Worm (Caenorhabditis elegans) whole organism, early embryonic: ENCODE measurements around the gene usp-4.

Experiments used
- ama-1 ChIP-seq: fragments of 150-350 bp; optimal IDR thresholded peaks from 2 replicates; lab custom pipeline; 2014
- scrt-1 ChIP-seq: fragments of 200-800 bp; sonication (Bioruptor generic); IDR thresholded peaks from 2 replicates; pipeline ENCODE4 v1.3.6; 2022; ENCODE audit warnings: missing genetic modification characterization, missing compliant biosample characterization

DNA sequence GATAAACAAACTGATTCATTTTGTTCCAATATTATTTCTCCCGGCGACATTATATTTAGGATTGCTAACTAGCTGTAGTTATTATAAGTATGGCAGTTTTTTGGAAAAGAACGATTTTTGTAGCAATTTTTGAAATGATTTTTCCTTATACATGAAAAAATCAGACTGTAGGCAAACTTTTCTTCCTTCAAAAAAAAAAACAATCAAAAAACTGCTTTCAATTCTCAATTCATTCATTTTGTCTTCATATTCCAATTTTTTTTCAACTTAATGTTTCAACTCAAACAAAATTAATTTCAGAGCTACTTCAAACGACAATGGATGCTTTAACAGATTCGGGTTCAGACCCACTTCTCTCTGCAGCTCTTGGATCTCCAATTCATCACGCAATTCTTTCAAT is 54.7 kb downstream of the usp-4 start, which contains the start of gene ceh-48:
- TF ChIP-seq scrt-1 (GFP tag; lab: Robert Waterston, UW), result no peak
- TF ChIP-seq ama-1, result no peak
